Worm (Caenorhabditis elegans) whole organism, late embryonic: Measurements from ENCODE around the gene his-2.

ENCODE experiments used
- ceh-31 ChIP-seq: sonication (generic microtip); optimal IDR thresholded peaks from 2 replicates; lab custom pipeline; 2016; ENCODE audit warnings: missing genetic modification characterization, missing compliant biosample characterization
- fax-1 ChIP-seq: sonication (generic microtip); optimal IDR thresholded peaks from 2 replicates; lab custom pipeline; 2016; ENCODE audit warnings: missing genotype, missing genetic modification characterization, missing compliant biosample characterization
- lin-11 ChIP-seq: fragments of 200-800 bp; sonication (Bioruptor generic); optimal IDR thresholded peaks from 2 replicates; lab custom pipeline; 2018; ENCODE audit warnings: mild to moderate bottlenecking, missing genetic modification characterization, missing compliant biosample characterization
- madf-2 ChIP-seq: sonication (generic microtip); optimal IDR thresholded peaks from 2 replicates; lab custom pipeline; 2017; ENCODE audit warnings: missing genetic modification characterization, missing compliant biosample characterization
- pax-1 ChIP-seq: fragments of 150-350 bp; optimal IDR thresholded peaks from 2 replicates; lab custom pipeline; 2014; ENCODE audit warnings: missing biosample characterization, missing genetic modification characterization
- zip-5 ChIP-seq: sonication (generic microtip); optimal IDR thresholded peaks from 2 replicates; lab custom pipeline; 2016; ENCODE audit warnings: missing genetic modification characterization, missing compliant biosample characterization

DNA sequence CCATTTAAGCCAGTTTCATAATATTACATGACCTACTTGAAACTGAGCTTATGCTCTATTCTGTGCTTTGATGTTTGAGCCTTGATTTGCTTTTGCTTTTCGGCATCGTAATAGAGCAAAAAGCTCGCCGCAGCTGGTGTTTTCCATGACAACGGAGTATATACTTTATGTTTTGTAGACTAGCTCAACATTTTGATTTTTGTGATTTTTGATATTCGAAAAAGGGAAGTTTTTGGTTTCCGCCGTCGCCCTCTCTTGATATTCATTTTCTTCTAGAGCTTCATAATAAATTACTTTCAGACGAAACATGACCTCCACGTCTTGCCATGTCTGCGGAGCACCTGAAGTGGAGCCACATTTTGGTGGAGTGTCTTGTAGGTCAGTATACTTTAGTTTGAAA, 39.8 kb downstream of the his-2 start, which contains the start of gene nhr-63:
- TF ChIP-seq lin-11 (no peak), zip-5 (tag; lab: Kevin White, UChicago) (no peak), ceh-31 (tag; lab: Kevin White, UChicago) (no peak), fax-1 (tag; lab: Kevin White, UChicago) (no peak), madf-2 (tag; lab: Kevin White, UChicago) (no peak), pax-1 (tag; lab: Kevin White, UChicago) (no peak)
